Worm (Caenorhabditis elegans) whole organism, young adult: ENCODE results near the gene Y39B6A.10.

Experiments
- B0261.1 ChIP-seq: sonication (generic microtip); optimal IDR thresholded peaks from 2 replicates; lab custom pipeline; 2016; ENCODE audit warnings: mild to moderate bottlenecking, missing genetic modification characterization, moderate library complexity, missing compliant biosample characterization
- D2030.7 ChIP-seq: fragments of 200-800 bp; sonication (Bioruptor generic); IDR thresholded peaks from 2 replicates; pipeline ENCODE4 v1.3.6; 2022; ENCODE audit warnings: missing genetic modification reagents, missing genetic modification characterization, missing compliant biosample characterization
- F22D6.2 ChIP-seq: sonication (generic microtip); optimal IDR thresholded peaks from 2 replicates; lab custom pipeline; 2016; ENCODE audit warnings: mild to moderate bottlenecking, missing genetic modification characterization, missing compliant biosample characterization
- F52B5.7 ChIP-seq: sonication (generic microtip); optimal IDR thresholded peaks from 2 replicates; lab custom pipeline; 2016; ENCODE audit warnings: mild to moderate bottlenecking, missing genetic modification characterization, missing compliant biosample characterization
- F55B11.4 ChIP-seq: sonication (generic microtip); optimal IDR thresholded peaks from 2 replicates; lab custom pipeline; 2016; ENCODE audit warnings: missing compliant biosample characterization, missing genetic modification characterization, borderline replicate concordance; ENCODE audit not compliant: insufficient read depth
- F57A8.1 ChIP-seq: fragments of 200-800 bp; sonication (Bioruptor generic); optimal IDR thresholded peaks from 2 replicates; lab custom pipeline; 2018; ENCODE audit warnings: mild to moderate bottlenecking, missing genetic modification characterization, moderate library complexity, missing compliant biosample characterization
- K11D2.4 ChIP-seq: fragments of 200-800 bp; sonication (Bioruptor generic); IDR thresholded peaks from 2 replicates; pipeline ENCODE4 v1.3.6; 2022; ENCODE audit warnings: missing genetic modification reagents, missing genetic modification characterization, missing compliant biosample characterization
- Y67H2A.10 ChIP-seq: fragments of 200-800 bp; sonication (Bioruptor generic); conservative IDR thresholded peaks from 2 replicates; pipeline ENCODE4 v1.3.6; 2022; ENCODE audit warnings: missing genetic modification reagents, missing genetic modification characterization, missing compliant biosample characterization
- Y79H2A.3 ChIP-seq: fragments of 200-800 bp; sonication (Bioruptor generic); conservative IDR thresholded peaks from 2 replicates; pipeline ENCODE4 v1.3.6; 2022; ENCODE audit warnings: missing genetic modification reagents, missing genetic modification characterization, missing compliant biosample characterization
- akir-1 ChIP-seq: fragments of 200-800 bp; sonication (Bioruptor generic); optimal IDR thresholded peaks from 2 replicates; lab custom pipeline; 2018; ENCODE audit warnings: mild to moderate bottlenecking, missing genetic modification characterization, moderate library complexity, missing compliant biosample characterization
- ama-1 ChIP-seq, 3 experiments: fragments of 150-350 bp in 1 of 3; sonication (generic microtip) in 2 of 3; optimal IDR thresholded peaks; 2 replicates each; lab custom pipeline; 2014 to 2018; ENCODE audit warnings: missing biosample characterization in 2 of 3, missing genetic modification characterization in 2 of 3, missing genetic modification reagents in 2 of 3
- attf-5 ChIP-seq: fragments of 200-800 bp; sonication (Bioruptor generic); optimal IDR thresholded peaks from 2 replicates; lab custom pipeline; 2018; ENCODE audit warnings: mild to moderate bottlenecking, missing genetic modification characterization, missing compliant biosample characterization
- ceh-100 ChIP-seq: fragments of 200-800 bp; sonication (Bioruptor generic); IDR thresholded peaks from 2 replicates; pipeline ENCODE4 v1.3.6; 2022; ENCODE audit warnings: missing genetic modification reagents, missing genetic modification characterization, missing compliant biosample characterization
- ceh-27 ChIP-seq: fragments of 200-800 bp; sonication (Bioruptor generic); optimal IDR thresholded peaks from 2 replicates; lab custom pipeline; 2018; ENCODE audit warnings: mild to moderate bottlenecking, missing genetic modification characterization, moderate library complexity, missing compliant biosample characterization
- ceh-91 ChIP-seq: fragments of 200-800 bp; sonication (Bioruptor generic); IDR thresholded peaks from 2 replicates; pipeline ENCODE4 v1.3.6; 2022; ENCODE audit warnings: missing genetic modification reagents, missing genetic modification characterization, missing compliant biosample characterization
- dpff-1 ChIP-seq: sonication (generic microtip); optimal IDR thresholded peaks from 2 replicates; lab custom pipeline; 2017; ENCODE audit warnings: mild to moderate bottlenecking, missing genetic modification characterization, missing compliant biosample characterization
- dpl-1 ChIP-seq: fragments of 150-350 bp; optimal IDR thresholded peaks from 2 replicates; lab custom pipeline; 2014; ENCODE audit warnings: missing biosample characterization, missing genetic modification reagents, missing genetic modification characterization
- egrh-3 ChIP-seq: fragments of 200-800 bp; sonication (Bioruptor generic); IDR thresholded peaks from 2 replicates; pipeline ENCODE4 v1.3.6; 2022; ENCODE audit warnings: missing genetic modification reagents, missing genetic modification characterization, missing compliant biosample characterization
- ets-4 ChIP-seq: fragments of 200-800 bp; sonication (Bioruptor generic); optimal IDR thresholded peaks from 2 replicates; lab custom pipeline; 2018; ENCODE audit warnings: mild to moderate bottlenecking, missing genetic modification characterization, missing compliant biosample characterization
- him-1 ChIP-seq: sonication (generic microtip); optimal IDR thresholded peaks from 2 replicates; lab custom pipeline; 2016; ENCODE audit warnings: missing genotype, missing genetic modification reagents, missing genetic modification characterization, missing compliant biosample characterization
- hlh-26 ChIP-seq: fragments of 200-800 bp; sonication (Bioruptor generic); conservative IDR thresholded peaks from 2 replicates; pipeline ENCODE4 v1.3.6; 2022; ENCODE audit warnings: missing genetic modification reagents, missing genetic modification characterization, missing compliant biosample characterization
- hrde-1 ChIP-seq: sonication (generic microtip); optimal IDR thresholded peaks from 2 replicates; lab custom pipeline; 2016; ENCODE audit warnings: missing genetic modification characterization, mild to moderate bottlenecking, missing compliant biosample characterization, moderate library complexity, missing genotype, missing genetic modification reagents, borderline replicate concordance
- hsf-1 ChIP-seq: fragments of 200-800 bp; sonication (Bioruptor generic); IDR thresholded peaks from 2 replicates; pipeline ENCODE4 v1.3.6; 2022; ENCODE audit warnings: missing genetic modification reagents, missing genetic modification characterization, missing compliant biosample characterization
- lag-1 ChIP-seq: fragments of 200-800 bp; sonication (Bioruptor generic); IDR thresholded peaks from 2 replicates; pipeline ENCODE4 v1.3.6; 2022; ENCODE audit warnings: missing genetic modification reagents, missing genetic modification characterization, missing compliant biosample characterization
- let-607 ChIP-seq, 2 experiments: fragments of 200-800 bp in 1 of 2; sonication (Bioruptor generic) in 1 of 2; sonication (generic microtip) in 1 of 2; optimal IDR thresholded peaks; 2 replicates each; lab custom pipeline; 2016 to 2018; ENCODE audit warnings: mild to moderate bottlenecking in 2 of 2, missing compliant biosample characterization in 2 of 2, missing genetic modification characterization in 2 of 2, moderate library complexity in 2 of 2, missing genotype in 1 of 2
- lin-35 ChIP-seq, 3 experiments: fragments of 150-350 bp in 2 of 3; sonication (generic microtip) in 1 of 3; optimal IDR thresholded peaks; 2 replicates each; lab custom pipeline; 2014 to 2018; ENCODE audit warnings: missing biosample characterization in 3 of 3, missing genetic modification characterization in 3 of 3, missing genetic modification reagents in 3 of 3
- lir-1 ChIP-seq: fragments of 200-800 bp; sonication (Bioruptor generic); conservative IDR thresholded peaks from 2 replicates; pipeline ENCODE4 v1.3.6; 2022; ENCODE audit warnings: missing genetic modification reagents, missing genetic modification characterization, missing compliant biosample characterization
- madf-10 ChIP-seq: sonication (generic microtip); optimal IDR thresholded peaks from 2 replicates; lab custom pipeline; 2016; ENCODE audit warnings: mild to moderate bottlenecking, missing genetic modification characterization, missing compliant biosample characterization
- madf-8 ChIP-seq: fragments of 200-800 bp; sonication (Bioruptor generic); conservative IDR thresholded peaks from 2 replicates; pipeline ENCODE4 v1.3.6; 2022; ENCODE audit warnings: missing genetic modification reagents, missing genetic modification characterization, missing compliant biosample characterization
- mcd-1 ChIP-seq: fragments of 200-800 bp; sonication (Bioruptor generic); IDR thresholded peaks from 2 replicates; pipeline ENCODE4 v1.3.6; 2022; ENCODE audit warnings: missing genetic modification reagents, missing genetic modification characterization, missing compliant biosample characterization
- mxl-1 ChIP-seq: sonication (generic microtip); optimal IDR thresholded peaks from 2 replicates; lab custom pipeline; 2016; ENCODE audit warnings: missing genetic modification characterization, missing compliant biosample characterization
- nfyb-1 ChIP-seq: fragments of 200-800 bp; sonication (Bioruptor generic); IDR thresholded peaks from 2 replicates; pipeline ENCODE4 v1.3.6; 2022; ENCODE audit warnings: missing genetic modification reagents, missing genetic modification characterization, missing compliant biosample characterization
- nhr-179 ChIP-seq: sonication (generic microtip); optimal IDR thresholded peaks from 2 replicates; lab custom pipeline; 2016; ENCODE audit warnings: mild to moderate bottlenecking, missing genetic modification characterization, missing compliant biosample characterization
- nhr-80 ChIP-seq: sonication (generic microtip); optimal IDR thresholded peaks from 2 replicates; lab custom pipeline; 2016; ENCODE audit warnings: missing genetic modification characterization, missing compliant biosample characterization
- rcor-1 ChIP-seq: fragments of 200-800 bp; sonication (Bioruptor generic); IDR thresholded peaks from 2 replicates; pipeline ENCODE4 v1.3.6; 2022; ENCODE audit warnings: missing genetic modification reagents, missing genetic modification characterization, missing compliant biosample characterization
- rec-8 ChIP-seq, 2 experiments: sonication (generic microtip); optimal IDR thresholded peaks; 2 replicates each; lab custom pipeline; 2016; ENCODE audit warnings: mild to moderate bottlenecking in 2 of 2, missing genetic modification characterization in 2 of 2, missing genetic modification reagents in 2 of 2, missing genotype in 2 of 2, missing biosample characterization in 1 of 2, missing compliant biosample characterization in 1 of 2, moderate library complexity in 1 of 2
- snpc-1.1 ChIP-seq: sonication (generic microtip); optimal IDR thresholded peaks from 2 replicates; lab custom pipeline; 2017; ENCODE audit warnings: missing genetic modification characterization, mild to moderate bottlenecking, missing compliant biosample characterization, antibody characterized with exemption, moderate library complexity, missing genotype, missing genetic modification reagents; ENCODE audit not compliant: insufficient read depth
- snpc-1.3 ChIP-seq: sonication (generic microtip); optimal IDR thresholded peaks from 2 replicates; lab custom pipeline; 2017; ENCODE audit warnings: missing genetic modification characterization, mild to moderate bottlenecking, missing compliant biosample characterization, antibody characterized with exemption, moderate library complexity, missing genotype, missing genetic modification reagents; ENCODE audit not compliant: insufficient read depth
- snpc-3.4 ChIP-seq: sonication (generic microtip); optimal IDR thresholded peaks from 2 replicates; lab custom pipeline; 2017; ENCODE audit warnings: missing genetic modification characterization, mild to moderate bottlenecking, missing compliant biosample characterization, antibody characterized with exemption, moderate library complexity, missing genotype, missing genetic modification reagents
- somi-1 ChIP-seq: fragments of 200-800 bp; sonication (Bioruptor generic); optimal IDR thresholded peaks from 2 replicates; lab custom pipeline; 2018; ENCODE audit warnings: mild to moderate bottlenecking, missing genetic modification characterization, missing compliant biosample characterization
- tbx-9 ChIP-seq: sonication (generic microtip); optimal IDR thresholded peaks from 2 replicates; lab custom pipeline; 2016; ENCODE audit warnings: borderline replicate concordance, missing genetic modification characterization, inconsistent platforms, missing compliant biosample characterization
- unc-130 ChIP-seq: sonication (generic microtip); optimal IDR thresholded peaks from 2 replicates; lab custom pipeline; 2016; ENCODE audit warnings: missing genetic modification reagents, missing genetic modification characterization, missing compliant biosample characterization
- ztf-22 ChIP-seq: fragments of 200-800 bp; sonication (Bioruptor generic); optimal IDR thresholded peaks from 2 replicates; lab custom pipeline; 2018; ENCODE audit warnings: mild to moderate bottlenecking, missing genetic modification characterization, moderate library complexity, missing compliant biosample characterization
- ztf-3 ChIP-seq: fragments of 200-800 bp; sonication (Bioruptor generic); optimal IDR thresholded peaks from 2 replicates; lab custom pipeline; 2018; ENCODE audit warnings: mild to moderate bottlenecking, missing genetic modification characterization, missing compliant biosample characterization
- ztf-6 ChIP-seq: fragments of 200-800 bp; sonication (Bioruptor generic); IDR thresholded peaks from 2 replicates; pipeline ENCODE4 v1.3.6; 2022; ENCODE audit warnings: missing genetic modification reagents, missing genetic modification characterization, missing compliant biosample characterization

Y39B6A.10 gene

DNA sequence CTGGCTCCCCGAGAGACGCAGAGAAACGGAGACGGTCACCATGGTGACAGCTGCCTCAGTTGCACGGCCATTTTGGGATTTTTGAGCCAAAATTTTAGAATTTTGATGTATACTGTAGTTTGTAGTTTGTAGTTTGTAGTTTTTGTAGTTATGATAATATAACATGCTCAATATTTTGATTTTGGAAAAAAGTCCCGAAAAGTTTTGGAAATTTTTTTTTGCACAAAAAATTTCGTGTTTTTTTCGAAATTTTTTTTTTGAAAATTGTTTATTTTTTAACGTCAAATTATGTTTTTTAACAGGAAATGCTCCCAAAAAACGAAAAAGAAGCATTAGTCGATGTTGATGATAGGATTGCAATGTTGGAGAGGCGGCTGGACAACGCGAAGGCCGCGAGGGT lies 6.2 kb downstream of the Y39B6A.10 start, which contains the start of gene dyf-17:
Gene dyf-17 (plus strand): TSS at position 301 of the 400 bp plus-strand sequence.
- TF ChIP-seq mcd-1 (GFP tag; lab: Robert Waterston, UW), result no peak
- TF ChIP-seq rec-8 (tag; optimal IDR thresholded peaks at IDR 0.05; lab: Kevin White, UChicago), result no peak
- no peak for TF ChIP-seq egrh-3 (GFP tag; lab: Robert Waterston, UW)
- no peak for TF ChIP-seq mxl-1
- no peak for TF ChIP-seq Y67H2A.10 (GFP tag; lab: Robert Waterston, UW)
- TF ChIP-seq let-607 (tag; optimal IDR thresholded peaks at IDR 0.05; lab: Kevin White, UChicago), result no peak
- no peak for TF ChIP-seq snpc-1.3 (tag; lab: Kevin White, UChicago)
- no peak for TF ChIP-seq ceh-100 (GFP tag; lab: Robert Waterston, UW)
- TF ChIP-seq Y79H2A.3, result no peak
- TF ChIP-seq B0261.1, result no peak
- TF ChIP-seq ets-4, result no peak
- no peak for TF ChIP-seq lir-1 (GFP tag; lab: Robert Waterston, UW)
- TF ChIP-seq ama-1 (optimal IDR thresholded peaks at IDR 0.05; lab: Kevin White, UChicago), result no peak
- no peak for TF ChIP-seq ama-1 (GFP tag; optimal IDR thresholded peaks at IDR 0.05; lab: Kevin White, UChicago)

DNA sequence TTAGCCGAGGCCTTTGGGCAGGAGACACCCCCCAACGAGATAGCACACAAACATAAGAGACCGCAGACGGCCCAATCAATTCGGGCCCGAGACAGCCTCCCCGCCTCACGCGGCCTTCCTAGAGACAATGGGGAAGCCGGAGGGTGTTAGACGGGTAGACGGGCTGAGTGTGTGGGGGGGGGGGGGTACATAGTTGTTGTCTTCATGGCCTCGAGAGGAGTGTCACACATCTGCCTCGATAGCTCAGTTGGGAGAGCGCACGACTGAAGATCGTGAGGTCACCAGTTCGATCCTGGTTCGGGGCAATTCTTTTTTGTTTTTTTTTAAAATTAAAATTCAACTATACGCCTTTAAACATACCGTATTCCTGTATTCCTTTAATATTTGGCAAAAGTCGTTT lies 7.6 kb downstream of the Y39B6A.10 start:
- TF ChIP-seq snpc-1.1 (tag; lab: Kevin White, UChicago) (no peak), madf-10 (peak; percentile 47), ceh-91 (GFP tag; lab: Robert Waterston, UW) (0 out of 2 replicates have a peak, but pooled peaks have one; percentile 31), tbx-9 (tag; lab: Kevin White, UChicago) (no peak), ztf-6 (GFP tag; lab: Robert Waterston, UW) (no peak), F52B5.7 (tag; lab: Kevin White, UChicago) (peak; percentile 55), akir-1 (no peak), rec-8 (tag; optimal IDR thresholded peaks at IDR 0.05; lab: Kevin White, UChicago) (no peak), dpff-1 (tag; lab: Kevin White, UChicago) (no peak), F57A8.1 (no peak), lag-1 (no peak), unc-130 (no peak), nhr-80 (tag; lab: Kevin White, UChicago) (no peak), egrh-3 (GFP tag; lab: Robert Waterston, UW) (peak; percentile 89), lin-35 (GFP tag; optimal IDR thresholded peaks at IDR 0.05; lab: Kevin White, UChicago) (peak in 1 of 3 experiments; percentile 20), ztf-22 (peak; percentile 33), ceh-27 (peak; percentile 79), rcor-1 (GFP tag; lab: Robert Waterston, UW) (peak; percentile 57), snpc-3.4 (no peak), hlh-26 (GFP tag; lab: Robert Waterston, UW) (no peak), him-1 (tag; lab: Kevin White, UChicago) (no peak), somi-1 (GFP tag; lab: Kevin White, UChicago) (peak; percentile 6), K11D2.4 (GFP tag; lab: Robert Waterston, UW) (0 out of 2 replicates have a peak, but pooled peaks have one; percentile 48), D2030.7 (peak; percentile 77), hsf-1 (GFP tag; lab: Robert Waterston, UW) (no peak), F22D6.2 (tag; lab: Kevin White, UChicago) (no peak), hrde-1 (tag; lab: Kevin White, UChicago) (no peak), madf-8 (GFP tag; lab: Robert Waterston, UW) (no peak), nhr-179 (tag; lab: Kevin White, UChicago) (no peak), attf-5 (GFP tag; lab: Kevin White, UChicago) (peak; percentile 53), dpl-1 (GFP tag; lab: Kevin White, UChicago) (no peak), ztf-3 (GFP tag; lab: Kevin White, UChicago) (peak; percentile 44), nfyb-1 (GFP tag; lab: Robert Waterston, UW) (peak; percentile 89), F55B11.4 (no peak), ama-1 (optimal IDR thresholded peaks at IDR 0.05; lab: Kevin White, UChicago) (no peak), ama-1 (GFP tag; optimal IDR thresholded peaks at IDR 0.05; lab: Kevin White, UChicago) (peak in 1 of 2 experiments; percentile 69)
